Worm (Caenorhabditis elegans): ENCODE data around the gene ceh-58.

ce11 chrII:10325615-10326232 is 43.7 kb downstream of the ceh-58 start, which contains the start of gene appg-1:
- no peak for TF ChIP-seq ama-1 (optimal IDR thresholded peaks at IDR 0.05)
- TF ChIP-seq aly-1 (tag; optimal IDR thresholded peaks at IDR 0.05): no peak
- no peak for TF ChIP-seq tbx-37 (GFP tag; conservative IDR thresholded peaks at IDR 0.05)

Measured in whole organism, early embryonic.